Fruit fly (Drosophila melanogaster) whole organism, prepupa: ENCODE results near the gene Pdfr.

Source experiments
- Blimp-1 ChIP-seq: fragments of 200-800 bp; sonication (Bioruptor generic); optimal IDR thresholded peaks from 3 replicates; lab custom pipeline; 2017; ENCODE audit warnings: missing biosample characterization, missing genetic modification characterization, mild to moderate bottlenecking, moderate library complexity, missing genetic modification reagents
- CG10631 ChIP-seq: fragments of 200-800 bp; sonication (Bioruptor generic); optimal IDR thresholded peaks from 2 replicates; lab custom pipeline; 2016; ENCODE audit warnings: missing biosample characterization, missing genetic modification characterization
- CG11294 ChIP-seq: fragments of 200-800 bp; sonication (Bioruptor generic); IDR thresholded peaks from 2 replicates; pipeline ENCODE4 v1.3.6; 2022; ENCODE audit warnings: missing biosample characterization, missing genetic modification characterization
- CG11762 ChIP-seq: fragments of 200-800 bp; sonication (Bioruptor generic); optimal IDR thresholded peaks from 3 replicates; lab custom pipeline; 2016; ENCODE audit warnings: missing biosample characterization, missing genetic modification characterization; ENCODE audit not compliant: insufficient read depth
- CG11902 ChIP-seq: fragments of 200-800 bp; sonication (Bioruptor generic); optimal IDR thresholded peaks from 3 replicates; lab custom pipeline; 2016; ENCODE audit warnings: missing biosample characterization, missing genetic modification characterization
- CG15336 ChIP-seq: fragments of 200-800 bp; sonication (Bioruptor generic); IDR thresholded peaks from 2 replicates; pipeline ENCODE4 v1.3.6; 2022; ENCODE audit warnings: missing biosample characterization, missing genetic modification characterization
- CG1621 ChIP-seq: fragments of 200-800 bp; sonication (Bioruptor generic); optimal IDR thresholded peaks from 3 replicates; lab custom pipeline; 2018; ENCODE audit warnings: missing biosample characterization, mild to moderate bottlenecking, missing genetic modification characterization
- CG16779 ChIP-seq: fragments of 200-800 bp; sonication (Bioruptor generic); optimal IDR thresholded peaks from 3 replicates; lab custom pipeline; 2017; ENCODE audit warnings: missing biosample characterization, mild to moderate bottlenecking, missing genetic modification characterization
- CG3032 ChIP-seq: fragments of 200-800 bp; optimal IDR thresholded peaks from 2 replicates; lab custom pipeline; 2019; ENCODE audit warnings: missing biosample characterization, mild to moderate bottlenecking, missing genetic modification characterization, moderate library complexity
- CG31627 ChIP-seq: fragments of 200-800 bp; sonication (Bioruptor generic); optimal IDR thresholded peaks from 3 replicates; lab custom pipeline; 2016; ENCODE audit warnings: missing biosample characterization, missing genetic modification characterization
- CG32006 ChIP-seq: fragments of 200-800 bp; sonication (Bioruptor generic); optimal IDR thresholded peaks from 3 replicates; lab custom pipeline; 2017; ENCODE audit warnings: missing biosample characterization, mild to moderate bottlenecking, missing genetic modification characterization
- CG34406 ChIP-seq: fragments of 200-800 bp; sonication (Bioruptor generic); optimal IDR thresholded peaks from 3 replicates; lab custom pipeline; 2016; ENCODE audit warnings: missing biosample characterization, missing genetic modification characterization
- CG3919 ChIP-seq: fragments of 200-800 bp; sonication (Bioruptor generic); optimal IDR thresholded peaks from 3 replicates; lab custom pipeline; 2016; ENCODE audit warnings: missing biosample characterization, missing genetic modification characterization
- CG4318 ChIP-seq: fragments of 200-800 bp; sonication (Bioruptor generic); optimal IDR thresholded peaks from 3 replicates; lab custom pipeline; 2017; ENCODE audit warnings: missing biosample characterization, mild to moderate bottlenecking, missing genetic modification characterization
- CG6276 ChIP-seq: fragments of 200-800 bp; sonication (Bioruptor generic); optimal IDR thresholded peaks from 2 replicates; lab custom pipeline; 2017; ENCODE audit warnings: missing biosample characterization, mild to moderate bottlenecking, missing genetic modification characterization
- CG6792 ChIP-seq: fragments of 200-800 bp; sonication (Bioruptor generic); optimal IDR thresholded peaks from 3 replicates; lab custom pipeline; 2016; ENCODE audit warnings: missing biosample characterization, missing genetic modification characterization
- CG6854 ChIP-seq: fragments of 200-800 bp; sonication (Bioruptor generic); optimal IDR thresholded peaks from 2 replicates; lab custom pipeline; 2017; ENCODE audit warnings: missing biosample characterization, mild to moderate bottlenecking, missing genetic modification characterization
- CG7368 ChIP-seq: fragments of 200-800 bp; sonication (Bioruptor generic); optimal IDR thresholded peaks from 3 replicates; lab custom pipeline; 2016; ENCODE audit warnings: missing biosample characterization, missing genetic modification characterization
- CG8119 ChIP-seq: fragments of 200-800 bp; sonication (Bioruptor generic); IDR thresholded peaks from 3 replicates; pipeline ENCODE4 v1.3.6; 2022; ENCODE audit warnings: missing biosample characterization, missing genetic modification characterization
- CG8319 ChIP-seq: fragments of 200-800 bp; sonication (Bioruptor generic); optimal IDR thresholded peaks from 3 replicates; lab custom pipeline; 2016; ENCODE audit warnings: missing biosample characterization, missing genetic modification characterization
- CG8632 ChIP-seq: fragments of 200-800 bp; sonication (Bioruptor generic); optimal IDR thresholded peaks from 3 replicates; lab custom pipeline; 2016; ENCODE audit warnings: missing biosample characterization, missing genetic modification characterization
- CG9139 ChIP-seq: fragments of 200-800 bp; sonication (Bioruptor generic); optimal IDR thresholded peaks from 3 replicates; lab custom pipeline; 2017; ENCODE audit warnings: missing biosample characterization, mild to moderate bottlenecking, missing genetic modification characterization
- Eip75B ChIP-seq: fragments of 200-800 bp; sonication (Bioruptor generic); optimal IDR thresholded peaks from 3 replicates; lab custom pipeline; 2016; ENCODE audit warnings: missing biosample characterization, missing genetic modification characterization
- Eip78C ChIP-seq: fragments of 200-800 bp; sonication (Bioruptor generic); peaks from one replicate; lab custom pipeline; 2016; ENCODE audit warnings: missing biosample characterization, missing genetic modification characterization
- Eip93F ChIP-seq: fragments of 200-800 bp; sonication (Bioruptor generic); optimal IDR thresholded peaks from 2 replicates; lab custom pipeline; 2016; ENCODE audit warnings: missing biosample characterization, mild to moderate bottlenecking, missing genetic modification characterization
- Ets21C ChIP-seq: fragments of 200-800 bp; sonication (Bioruptor generic); optimal IDR thresholded peaks from 3 replicates; lab custom pipeline; 2016; ENCODE audit warnings: missing biosample characterization, missing genetic modification characterization
- Ets96B ChIP-seq: fragments of 200-800 bp; optimal IDR thresholded peaks from 2 replicates; lab custom pipeline; 2019; ENCODE audit warnings: missing biosample characterization, mild to moderate bottlenecking, missing genetic modification characterization, moderate library complexity
- Gug ChIP-seq: fragments of 200-800 bp; sonication (Bioruptor generic); IDR thresholded peaks from 2 replicates; pipeline ENCODE4 v1.3.6; 2022; ENCODE audit warnings: missing biosample characterization, missing genetic modification characterization
- Hr38 ChIP-seq: sonication (Bioruptor generic); optimal IDR thresholded peaks from 2 replicates; lab custom pipeline; 2016; ENCODE audit warnings: missing biosample characterization, missing genetic modification characterization
- Hr39 ChIP-seq: fragments of 200-800 bp; sonication (Bioruptor generic); optimal IDR thresholded peaks from 2 replicates; lab custom pipeline; 2016; ENCODE audit warnings: missing biosample characterization, missing genetic modification characterization
- Lpt ChIP-seq: fragments of 200-800 bp; sonication (Bioruptor generic); optimal IDR thresholded peaks from 3 replicates; lab custom pipeline; 2016; ENCODE audit warnings: missing biosample characterization, missing genetic modification characterization
- Met ChIP-seq: fragments of 200-800 bp; sonication (Bioruptor generic); optimal IDR thresholded peaks from 3 replicates; lab custom pipeline; 2016; ENCODE audit warnings: missing biosample characterization, missing genetic modification characterization
- Smox ChIP-seq: fragments of 200-800 bp; sonication (Bioruptor generic); optimal IDR thresholded peaks from 3 replicates; lab custom pipeline; 2016; ENCODE audit warnings: missing biosample characterization, missing genetic modification characterization
- Sox102F ChIP-seq: fragments of 200-800 bp; sonication (Bioruptor generic); optimal IDR thresholded peaks from 2 replicates; lab custom pipeline; 2016; ENCODE audit warnings: missing biosample characterization, mild to moderate bottlenecking, missing genetic modification characterization
- Sox15 ChIP-seq: fragments of 200-800 bp; sonication (Bioruptor generic); optimal IDR thresholded peaks from 3 replicates; lab custom pipeline; 2016; ENCODE audit warnings: missing biosample characterization, missing genetic modification characterization
- acj6 ChIP-seq: fragments of 200-800 bp; sonication (Bioruptor generic); optimal IDR thresholded peaks from 3 replicates; lab custom pipeline; 2016; ENCODE audit warnings: missing biosample characterization, missing genetic modification characterization
- eg ChIP-seq: fragments of 200-800 bp; sonication (Bioruptor generic); IDR thresholded peaks from 3 replicates; pipeline ENCODE4 v1.3.6; 2022; ENCODE audit warnings: missing biosample characterization, missing genetic modification characterization
- esn ChIP-seq: fragments of 200-800 bp; sonication (Bioruptor generic); optimal IDR thresholded peaks from 2 replicates; lab custom pipeline; 2016; ENCODE audit warnings: missing biosample characterization, mild to moderate bottlenecking, missing genetic modification characterization, moderate library complexity
- fd59A ChIP-seq: fragments of 200-800 bp; sonication (Bioruptor generic); optimal IDR thresholded peaks from 2 replicates; lab custom pipeline; 2017; ENCODE audit warnings: missing biosample characterization, mild to moderate bottlenecking, missing genetic modification characterization, missing genetic modification reagents
- fd85E ChIP-seq: fragments of 200-800 bp; sonication (Bioruptor generic); optimal IDR thresholded peaks from 3 replicates; lab custom pipeline; 2016; ENCODE audit warnings: missing biosample characterization, missing genetic modification characterization
- fkh ChIP-seq: fragments of 200-800 bp; sonication (Bioruptor generic); optimal IDR thresholded peaks from 3 replicates; lab custom pipeline; 2017; ENCODE audit warnings: missing biosample characterization, mild to moderate bottlenecking, missing genetic modification characterization, moderate library complexity
- lz ChIP-seq: fragments of 200-800 bp; sonication (Bioruptor generic); optimal IDR thresholded peaks from 3 replicates; lab custom pipeline; 2016; ENCODE audit warnings: missing biosample characterization, missing genetic modification characterization
- net ChIP-seq: fragments of 200-800 bp; sonication (Bioruptor generic); optimal IDR thresholded peaks from 3 replicates; lab custom pipeline; 2016; ENCODE audit warnings: missing biosample characterization, missing genetic modification characterization
- pdm3 ChIP-seq: fragments of 200-800 bp; sonication (Bioruptor generic); optimal IDR thresholded peaks from 3 replicates; lab custom pipeline; 2016; ENCODE audit warnings: missing biosample characterization, missing genetic modification characterization
- salr ChIP-seq, 2 experiments: fragments of 200-800 bp; sonication (Bioruptor generic); optimal IDR thresholded peaks; 3 replicates each; lab custom pipeline; 2016 to 2018; ENCODE audit warnings: missing biosample characterization in 2 of 2, missing genetic modification characterization in 2 of 2, mild to moderate bottlenecking in 1 of 2
- spab ChIP-seq: fragments of 200-800 bp; sonication (Bioruptor generic); optimal IDR thresholded peaks from 2 replicates; lab custom pipeline; 2017; ENCODE audit warnings: missing biosample characterization, mild to moderate bottlenecking, missing genetic modification characterization, missing genetic modification reagents
- svp ChIP-seq: fragments of 200-800 bp; sonication (Bioruptor generic); peaks from one replicate; lab custom pipeline; 2016; ENCODE audit warnings: missing biosample characterization, missing genetic modification characterization
- topi ChIP-seq: fragments of 200-800 bp; sonication (Bioruptor generic); optimal IDR thresholded peaks from 3 replicates; lab custom pipeline; 2016; ENCODE audit warnings: missing biosample characterization, missing genetic modification characterization
- vri ChIP-seq: fragments of 200-800 bp; sonication (Bioruptor generic); optimal IDR thresholded peaks from 3 replicates; lab custom pipeline; 2016; ENCODE audit warnings: missing biosample characterization, mild to moderate bottlenecking, missing genetic modification characterization

Pdfr gene

DNA sequence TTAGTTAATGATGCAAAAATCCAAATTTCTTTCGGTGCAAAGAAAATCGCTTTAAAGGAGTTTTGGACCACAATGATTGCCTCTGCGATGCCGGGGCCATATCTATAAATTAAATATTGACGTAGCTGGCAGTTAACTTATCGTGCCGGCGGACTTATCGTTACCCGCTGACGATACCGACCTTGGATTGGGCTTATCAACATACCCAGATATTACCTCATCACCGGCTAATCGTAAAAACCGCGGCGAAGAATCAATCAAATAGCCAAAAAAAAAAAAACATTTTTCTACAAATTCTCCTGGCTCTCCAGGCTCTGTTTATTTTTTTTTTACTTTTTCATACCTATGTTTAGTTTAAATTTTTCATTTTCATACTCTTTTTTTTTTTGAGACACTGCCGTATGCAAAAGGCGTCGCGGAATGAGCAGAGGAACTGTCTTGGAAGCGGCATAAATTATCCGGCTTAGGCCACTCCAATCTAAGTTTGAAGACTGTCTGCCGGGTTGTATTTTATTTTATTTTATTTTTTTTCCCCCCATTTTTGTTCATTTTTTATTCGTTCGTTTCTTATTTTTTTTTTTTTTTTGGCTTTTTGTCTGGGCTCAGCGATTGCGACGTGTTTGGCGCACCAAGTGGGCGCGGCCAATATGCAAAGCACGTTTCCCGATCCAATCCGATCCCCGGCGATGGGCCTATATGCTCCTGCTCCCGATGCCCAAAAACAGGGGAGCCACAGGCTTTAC is 16.9 kb upstream of the Pdfr start (continued):
- TF ChIP-seq lz (GFP tag; lab: Kevin White, UChicago) (no peak), CG34406 (GFP tag; lab: Kevin White, UChicago) (no peak), Hr39 (GFP tag; lab: Kevin White, UChicago) (no peak), CG3032 (tag; lab: Kevin White, UChicago) (no peak), CG32006 (GFP tag; lab: Kevin White, UChicago) (no peak), CG1621 (no peak), spab (GFP tag; lab: Kevin White, UChicago) (no peak)

DNA sequence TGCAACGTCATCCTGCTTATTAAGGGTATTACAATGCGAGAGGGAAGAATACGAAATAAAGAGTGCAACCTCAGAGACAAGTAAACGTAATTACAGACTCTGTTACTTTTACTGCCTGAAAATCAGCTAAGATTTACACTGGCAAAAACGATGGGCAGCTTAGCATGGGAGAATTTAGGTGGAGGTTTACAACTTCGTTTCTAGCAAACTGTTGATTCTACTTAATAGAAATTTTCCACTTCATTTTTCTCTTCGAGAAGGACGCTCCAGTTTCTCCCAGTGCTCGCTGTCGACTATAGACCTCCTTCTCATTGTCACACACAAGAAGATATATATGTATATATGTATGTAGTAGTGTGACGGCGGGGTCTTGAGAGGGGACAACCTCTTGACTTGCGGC is 15.9 kb upstream of the Pdfr start:
- peak; percentile 64 for TF ChIP-seq esn (GFP tag; lab: Kevin White, UChicago)
- peak; percentile 72 for TF ChIP-seq Hr39 (GFP tag; lab: Kevin White, UChicago)
- TF ChIP-seq pdm3, result peak; percentile 84
- TF ChIP-seq CG4318 (GFP tag; lab: Kevin White, UChicago), result peak; percentile 26
- TF ChIP-seq Met (GFP tag; lab: Kevin White, UChicago), result peak; percentile 61
- TF ChIP-seq CG11902 (GFP tag; lab: Kevin White, UChicago), result peak; percentile 64
- peak; percentile 70 for TF ChIP-seq CG8632
- TF ChIP-seq fd59A (GFP tag; lab: Kevin White, UChicago), result peak; percentile 83
- peak; percentile 75 for TF ChIP-seq Sox15 (GFP tag; lab: Kevin White, UChicago)
- peak; percentile 57 for TF ChIP-seq CG8319
- peak; percentile 67 for TF ChIP-seq Lpt (GFP tag; lab: Kevin White, UChicago)
- TF ChIP-seq Gug (GFP tag; lab: Robert Waterston, UW), result peak; percentile 70
- peak; percentile 67 for TF ChIP-seq net
- no peak for TF ChIP-seq Hr38 (GFP tag; lab: Kevin White, UChicago)
- TF ChIP-seq Eip78C (GFP tag; lab: Kevin White, UChicago), result peak; percentile 90
- TF ChIP-seq Ets96B (tag; lab: Kevin White, UChicago), result peak; percentile 71
- TF ChIP-seq eg (GFP tag; lab: Robert Waterston, UW), result peak; percentile 81
- peak; percentile 65 to 80 for TF ChIP-seq salr (GFP tag; optimal IDR thresholded peaks at IDR 0.05; lab: Kevin White, UChicago)
- peak; percentile 36 for TF ChIP-seq Sox102F
- peak; percentile 66 for TF ChIP-seq CG31627 (GFP tag; lab: Kevin White, UChicago)
- no peak for TF ChIP-seq vri (GFP tag; lab: Kevin White, UChicago)
- peak; percentile 69 for TF ChIP-seq CG11294 (GFP tag; lab: Robert Waterston, UW)
- TF ChIP-seq Ets21C (GFP tag; lab: Kevin White, UChicago), result peak; percentile 44
- peak; percentile 67 for TF ChIP-seq CG15336 (GFP tag; lab: Robert Waterston, UW)
- peak; percentile 82 for TF ChIP-seq CG6792 (GFP tag; lab: Kevin White, UChicago)
- TF ChIP-seq Smox (GFP tag; lab: Kevin White, UChicago), result peak; percentile 54
- TF ChIP-seq fd85E (GFP tag; lab: Kevin White, UChicago), result no peak
- peak; percentile 72 for TF ChIP-seq CG8119 (GFP tag; lab: Robert Waterston, UW)
- peak; percentile 46 for TF ChIP-seq CG9139 (GFP tag; lab: Kevin White, UChicago)
- peak; percentile 78 for TF ChIP-seq CG32006 (GFP tag; lab: Kevin White, UChicago)
- peak; percentile 65 for TF ChIP-seq spab (GFP tag; lab: Kevin White, UChicago)
- peak; percentile 84 for TF ChIP-seq acj6 (GFP tag; lab: Kevin White, UChicago)
- TF ChIP-seq fkh (GFP tag; lab: Kevin White, UChicago), result no peak
- peak; percentile 76 for TF ChIP-seq CG34406 (GFP tag; lab: Kevin White, UChicago)
- peak; percentile 24 for TF ChIP-seq CG6276 (GFP tag; lab: Kevin White, UChicago)
- TF ChIP-seq CG6854 (GFP tag; lab: Kevin White, UChicago), result no peak
- peak; percentile 86 for TF ChIP-seq CG10631 (GFP tag; lab: Kevin White, UChicago)
- peak; percentile 35 for TF ChIP-seq topi (GFP tag; lab: Kevin White, UChicago)
- TF ChIP-seq CG11762, result peak; percentile 27
- no peak for TF ChIP-seq CG16779
- TF ChIP-seq Eip75B (GFP tag; lab: Kevin White, UChicago), result peak; percentile 66
- peak; percentile 71 for TF ChIP-seq CG3919 (GFP tag; lab: Kevin White, UChicago)
- no peak for TF ChIP-seq Eip93F (GFP tag; lab: Kevin White, UChicago)
- peak; percentile 6 for TF ChIP-seq svp (GFP tag; lab: Kevin White, UChicago)
- TF ChIP-seq Blimp-1, result no peak
- peak; percentile 48 for TF ChIP-seq CG7368 (GFP tag; lab: Kevin White, UChicago)
